Worm (Caenorhabditis elegans): ENCODE data around the gene peli-1.

ce11 chrV:5699835-5700441 lies 5.7 kb upstream of the peli-1 start, which contains the start of gene clec-1:
- no peak for TF ChIP-seq elt-2 (tag; optimal IDR thresholded peaks at IDR 0.05)
- no peak for TF ChIP-seq dsc-1 (tag; optimal IDR thresholded peaks at IDR 0.05)
- no peak for TF ChIP-seq isw-1 (GFP tag; IDR thresholded peaks at IDR 0.05)
- no peak for TF ChIP-seq lin-39 (tag; optimal IDR thresholded peaks at IDR 0.05)
- peak; percentile 75 for TF ChIP-seq ama-1 (optimal IDR thresholded peaks at IDR 0.05)
- TF ChIP-seq ztf-11 (tag; optimal IDR thresholded peaks at IDR 0.05): no peak
- TF ChIP-seq fkh-10 (GFP tag; optimal IDR thresholded peaks at IDR 0.05): no peak
- TF ChIP-seq mdl-1 (tag; optimal IDR thresholded peaks at IDR 0.05): peak in 1 of 2 experiments; percentile 14
- TF ChIP-seq irx-1 (tag; optimal IDR thresholded peaks at IDR 0.05): no peak
